Worm (Caenorhabditis elegans): ENCODE measurements around the gene Y54G9A.7.
A peak's percentile ranks its signal among the peaks of the same experiment; 100 is the strongest.

The Y54G9A.7 gene

DNA sequence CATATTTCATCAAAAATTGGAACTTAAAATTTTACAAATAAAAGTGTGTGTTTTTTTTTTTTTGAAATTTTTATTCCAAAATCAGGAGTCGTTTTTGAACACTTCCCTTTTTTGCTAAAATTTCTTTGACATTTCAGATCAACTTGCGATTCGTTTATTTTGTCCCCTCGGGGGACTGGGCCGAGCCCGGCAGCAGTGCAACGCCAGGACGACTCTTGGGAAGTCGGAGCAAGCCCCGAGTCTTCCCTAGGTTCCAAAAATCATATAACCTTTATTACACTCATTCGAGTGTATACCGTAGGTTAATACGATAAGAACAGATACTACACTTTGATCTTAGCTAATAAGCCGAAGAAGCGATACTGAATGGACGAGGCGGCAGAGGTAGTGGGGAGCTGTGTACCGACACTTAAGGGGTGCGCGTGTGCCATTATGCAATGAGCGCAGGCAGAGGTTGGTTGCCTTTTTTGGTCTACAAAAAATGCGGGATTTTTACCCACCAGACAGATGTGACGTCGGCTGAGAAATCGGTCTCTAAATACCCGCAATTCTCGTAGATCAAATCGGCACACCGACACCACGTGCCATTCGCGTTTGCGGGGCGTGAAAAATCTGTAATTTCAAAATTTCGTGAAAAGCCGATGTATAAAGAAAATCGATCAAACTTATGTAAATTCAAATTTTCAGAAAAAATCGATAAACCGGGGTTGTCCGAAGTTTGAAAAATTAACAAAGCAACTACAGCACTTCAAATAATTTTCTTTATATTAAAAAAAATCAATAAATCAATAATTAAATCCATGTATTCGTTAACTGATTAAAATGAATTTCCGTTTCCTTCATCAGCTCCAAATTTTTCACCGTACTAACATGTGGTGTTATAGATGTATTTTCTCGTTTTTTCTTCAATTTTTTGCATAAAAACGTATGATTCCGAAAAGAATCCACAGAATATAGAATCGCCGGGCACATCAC lies 7.9 kb downstream of the Y54G9A.7 start:
- peak; percentile 74 for TF ChIP-seq D2030.7 (GFP tag; IDR thresholded peaks at IDR 0.05)
- peak; percentile 63 for TF ChIP-seq snpc-4 (GFP tag; optimal IDR thresholded peaks at IDR 0.05)
- TF ChIP-seq snpc-4 (tag; optimal IDR thresholded peaks at IDR 0.05) = peak in 3 of 4 experiments; percentile 76 to 95 (median 89)
- no peak for TF ChIP-seq hrde-1 (tag; optimal IDR thresholded peaks at IDR 0.05; ENCODE audit: borderline replicate concordance)
- TF ChIP-seq B0336.3 (GFP tag; IDR thresholded peaks at IDR 0.05) = peak; percentile 40; the same call in 1 of the 2 replicates
- TF ChIP-seq dox-1 (GFP tag; IDR thresholded peaks at IDR 0.05) = 0 out of 2 replicates have a peak, but pooled peaks have one; percentile 39
- TF ChIP-seq attf-6 (GFP tag; IDR thresholded peaks at IDR 0.05) = peak; percentile 86
- no peak for TF ChIP-seq pha-4 (tag; optimal IDR thresholded peaks at IDR 0.05)
- no peak for TF ChIP-seq fkh-3 (tag; optimal IDR thresholded peaks at IDR 0.05)
- TF ChIP-seq lin-54 (GFP tag; optimal IDR thresholded peaks at IDR 0.05) = peak; percentile 28
- TF ChIP-seq pbrm-1 (GFP tag; IDR thresholded peaks at IDR 0.05) = 0 out of 2 replicates have a peak, but pooled peaks have one; percentile 48
- TF ChIP-seq lag-1 (GFP tag; IDR thresholded peaks at IDR 0.05) = no peak
- TF ChIP-seq efl-1 (GFP tag; optimal IDR thresholded peaks at IDR 0.05) = peak; percentile 50
- 0 out of 2 replicates have a peak, but pooled peaks have one; percentile 22 for TF ChIP-seq madf-3 (GFP tag; IDR thresholded peaks at IDR 0.05)
- peak; percentile 60 for TF ChIP-seq tbp1 (GFP tag; optimal IDR thresholded peaks at IDR 0.05)
- TF ChIP-seq ceh-40 (GFP tag; IDR thresholded peaks at IDR 0.05) = no peak
- TF ChIP-seq lin-26 (GFP tag; IDR thresholded peaks at IDR 0.05) = peak; percentile 92
- TF ChIP-seq ekl-4 (GFP tag; IDR thresholded peaks at IDR 0.05) = 0 out of 2 replicates have a peak, but pooled peaks have one; percentile 56
- TF ChIP-seq madf-8 (GFP tag; conservative IDR thresholded peaks at IDR 0.05) = peak; percentile 58
- peak; percentile 80 for TF ChIP-seq aptf-2 (GFP tag; conservative IDR thresholded peaks at IDR 0.05)
- peak; percentile 37 for TF ChIP-seq snpc-3.4 (tag; optimal IDR thresholded peaks at IDR 0.05)
- no peak for TF ChIP-seq C17E4.6 (GFP tag; IDR thresholded peaks at IDR 0.05)
- peak; percentile 39 for TF ChIP-seq mcd-1 (GFP tag; IDR thresholded peaks at IDR 0.05)
- peak; percentile 30; the same call in 1 of the 2 replicates for TF ChIP-seq zfh-2 (GFP tag; conservative IDR thresholded peaks at IDR 0.05)
- TF ChIP-seq xnd-1 (tag; optimal IDR thresholded peaks at IDR 0.05) = peak; percentile 13
- peak; percentile 14; the same call in 1 of the 2 replicates for TF ChIP-seq hsf-1 (GFP tag; IDR thresholded peaks at IDR 0.05)
- TF ChIP-seq madf-6 (GFP tag; IDR thresholded peaks at IDR 0.05) = peak; percentile 86
- peak; percentile 60 for TF ChIP-seq lsl-1 (GFP tag; optimal IDR thresholded peaks at IDR 0.05)
- TF ChIP-seq snpc-1.1 (tag; optimal IDR thresholded peaks at IDR 0.05; ENCODE audit: insufficient read depth) = peak; percentile 84
- no peak; the same call in 1 of the 2 replicates for TF ChIP-seq B0019.2 (GFP tag; conservative IDR thresholded peaks at IDR 0.05)
- TF ChIP-seq attf-3 (GFP tag; conservative IDR thresholded peaks at IDR 0.05) = no peak
- peak; percentile 80 for TF ChIP-seq hmg-1.2 (GFP tag; IDR thresholded peaks at IDR 0.05)
- TF ChIP-seq F33H1.4 (GFP tag; IDR thresholded peaks at IDR 0.05) = peak; percentile 48

DNA sequence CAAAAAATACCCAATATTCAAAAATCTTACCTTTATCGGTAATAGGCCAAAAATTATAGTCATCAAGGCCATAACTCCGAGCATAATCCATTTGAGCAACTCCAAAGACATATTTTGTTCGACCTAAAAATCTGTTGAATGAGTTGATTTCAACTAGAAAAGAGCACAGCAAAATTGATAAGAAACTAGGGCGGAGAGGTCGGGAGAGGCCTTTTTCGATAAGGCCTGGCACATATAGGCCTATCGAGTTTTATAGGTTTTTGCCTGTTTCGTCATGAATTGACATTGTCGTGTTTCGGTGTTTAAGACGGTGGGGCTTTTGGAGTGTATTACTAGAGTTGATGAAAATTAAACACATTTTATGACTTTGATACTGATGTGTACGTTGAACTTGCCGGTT lies 9.9 kb downstream of the Y54G9A.7 start, which contains the start of gene zipt-2.3:
Gene zipt-2.3 (minus strand): TSS at position 147 of the 400 bp plus-strand sequence.
- TF ChIP-seq hlh-12 (tag; optimal IDR thresholded peaks at IDR 0.05) = no peak
- peak; percentile 85 for TF ChIP-seq nhr-80 (tag; optimal IDR thresholded peaks at IDR 0.05)

All from whole organism, young adult.